Worm (Caenorhabditis elegans): ENCODE results near the gene K01D12.1.

- TF ChIP-seq snpc-1.3 (tag; optimal IDR thresholded peaks at IDR 0.05; ENCODE audit: insufficient read depth) (no peak), snpc-4 (GFP tag; optimal IDR thresholded peaks at IDR 0.05) (no peak), snpc-4 (tag; optimal IDR thresholded peaks at IDR 0.05) (no peak)
Observed at ce11 chrV:12349365-12349764, 28.0 kb upstream of the K01D12.1 start.

Measured in whole organism, young adult.